Worm (Caenorhabditis elegans) whole organism, early embryonic: ENCODE results near the gene T07F8.1.

Experiments used
- ama-1 ChIP-seq: fragments of 150-350 bp; optimal IDR thresholded peaks from 2 replicates; lab custom pipeline; 2014
- sea-1 ChIP-seq: fragments of 200-800 bp; sonication (Bioruptor generic); conservative IDR thresholded peaks from 2 replicates; pipeline ENCODE4 v1.3.6; 2022; ENCODE audit warnings: missing genetic modification characterization, missing compliant biosample characterization

DNA sequence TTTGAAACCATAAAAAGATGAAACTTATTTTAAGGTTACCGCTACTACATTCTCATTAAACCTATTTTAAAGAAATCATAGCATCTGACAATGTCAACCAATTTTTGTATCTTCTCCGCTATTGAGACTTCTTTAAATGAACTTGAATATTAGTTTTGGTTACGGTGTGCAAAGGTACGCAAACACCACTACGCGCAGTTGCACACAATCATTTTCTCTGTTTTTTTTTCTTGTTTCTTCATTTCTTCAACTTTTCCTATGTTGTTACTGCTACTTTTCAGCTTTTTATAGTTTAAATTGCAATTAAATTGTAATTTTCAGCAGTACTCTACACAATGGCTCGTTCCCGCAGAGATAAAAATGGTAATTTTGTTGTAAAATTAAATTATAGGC is 36.5 kb upstream of the T07F8.1 start, which contains the start of gene F10E7.5:
- TF ChIP-seq ama-1 (no peak), sea-1 (GFP tag; lab: Robert Waterston, UW) (no peak)
